Fruit fly (Drosophila melanogaster) whole organism, embryonic: ENCODE results near the gene UQCR-C1.

Experiments used
- Aef1 ChIP-seq: fragments of 200-800 bp; sonication (Bioruptor generic); IDR thresholded peaks from 3 replicates; pipeline ENCODE4 v1.3.6; 2022; ENCODE audit warnings: missing biosample characterization, missing genetic modification characterization
- Atf3 ChIP-seq: fragments of 200-800 bp; sonication (Bioruptor generic); optimal IDR thresholded peaks from 3 replicates; lab custom pipeline; 2016; ENCODE audit warnings: missing biosample characterization, missing genetic modification characterization
- B-H2 ChIP-seq: fragments of 200-800 bp; sonication (Bioruptor generic); optimal IDR thresholded peaks from 2 replicates; lab custom pipeline; 2018; ENCODE audit warnings: missing biosample characterization, mild to moderate bottlenecking, missing genetic modification characterization
- CG10543 ChIP-seq: fragments of 200-800 bp; sonication (Bioruptor generic); optimal IDR thresholded peaks from 3 replicates; lab custom pipeline; 2017; ENCODE audit warnings: missing biosample characterization, mild to moderate bottlenecking, missing genetic modification characterization, moderate library complexity
- CG11093 ChIP-seq: fragments of 200-800 bp; sonication (Bioruptor generic); IDR thresholded peaks from 3 replicates; pipeline ENCODE4 v1.3.6; 2022; ENCODE audit warnings: missing biosample characterization, missing genetic modification characterization
- CG11504 ChIP-seq: fragments of 200-800 bp; sonication (Bioruptor generic); optimal IDR thresholded peaks from 3 replicates; lab custom pipeline; 2019; ENCODE audit warnings: missing biosample characterization, mild to moderate bottlenecking, missing genetic modification characterization, moderate library complexity
- CG11695 ChIP-seq: fragments of 200-800 bp; sonication (Bioruptor generic); IDR thresholded peaks from 3 replicates; pipeline ENCODE4 v1.3.6; 2022; ENCODE audit warnings: missing biosample characterization, missing genetic modification characterization
- CG13287 ChIP-seq: fragments of 200-800 bp; sonication (Bioruptor generic); IDR thresholded peaks from 2 replicates; pipeline ENCODE4 v1.3.6; 2022; ENCODE audit warnings: missing biosample characterization, missing genetic modification characterization; ENCODE audit not compliant: partially characterized antibody
- CG13296 ChIP-seq: fragments of 200-800 bp; sonication (Bioruptor generic); optimal IDR thresholded peaks from 3 replicates; lab custom pipeline; 2018; ENCODE audit warnings: missing biosample characterization, mild to moderate bottlenecking, missing genetic modification characterization
- CG16813 ChIP-seq: fragments of 200-800 bp; sonication (Bioruptor generic); IDR thresholded peaks from 3 replicates; pipeline ENCODE4 v1.3.6; 2022; ENCODE audit warnings: missing biosample characterization, missing genetic modification characterization; ENCODE audit not compliant: partially characterized antibody
- CG17359 ChIP-seq: fragments of 200-800 bp; sonication (Bioruptor generic); optimal IDR thresholded peaks from 3 replicates; lab custom pipeline; 2018; ENCODE audit warnings: missing biosample characterization, mild to moderate bottlenecking, missing genetic modification characterization, moderate library complexity
- CG18476 ChIP-seq: fragments of 200-800 bp; sonication (Bioruptor generic); optimal IDR thresholded peaks from 2 replicates; lab custom pipeline; 2016; ENCODE audit warnings: missing biosample characterization, mild to moderate bottlenecking, missing genetic modification characterization
- CG2116 ChIP-seq: fragments of 200-800 bp; sonication (Bioruptor generic); optimal IDR thresholded peaks from 3 replicates; lab custom pipeline; 2018; ENCODE audit warnings: missing biosample characterization, mild to moderate bottlenecking, missing genetic modification characterization
- CG4424 ChIP-seq: fragments of 200-800 bp; sonication (Bioruptor generic); optimal IDR thresholded peaks from 3 replicates; lab custom pipeline; 2016; ENCODE audit warnings: missing biosample characterization, missing genetic modification characterization
- CG4730 ChIP-seq: fragments of 200-800 bp; sonication (Bioruptor generic); IDR thresholded peaks from 2 replicates; pipeline ENCODE4 v1.3.6; 2022; ENCODE audit warnings: missing biosample characterization, missing genetic modification characterization
- CG5180 ChIP-seq: fragments of 200-800 bp; sonication (Bioruptor generic); optimal IDR thresholded peaks from 3 replicates; lab custom pipeline; 2017; ENCODE audit warnings: missing biosample characterization, missing genetic modification characterization, mild to moderate bottlenecking, moderate library complexity, missing genetic modification reagents
- CG6683 ChIP-seq: fragments of 200-800 bp; sonication (Bioruptor generic); optimal IDR thresholded peaks from 2 replicates; lab custom pipeline; 2017; ENCODE audit warnings: missing biosample characterization, mild to moderate bottlenecking, missing genetic modification characterization, missing genetic modification reagents
- CG8388 ChIP-seq: fragments of 200-800 bp; sonication (Bioruptor generic); optimal IDR thresholded peaks from 2 replicates; lab custom pipeline; 2019; ENCODE audit warnings: missing biosample characterization, mild to moderate bottlenecking, missing genetic modification characterization, moderate library complexity
- CG8765 ChIP-seq: fragments of 200-800 bp; sonication (Bioruptor generic); IDR thresholded peaks from 2 replicates; pipeline ENCODE4 v1.3.6; 2022; ENCODE audit warnings: missing biosample characterization, missing genetic modification characterization
- CG9817 ChIP-seq: fragments of 200-800 bp; sonication (Bioruptor generic); optimal IDR thresholded peaks from 2 replicates; lab custom pipeline; 2018; ENCODE audit warnings: missing biosample characterization, mild to moderate bottlenecking, missing genetic modification characterization, moderate library complexity
- Deaf1 ChIP-seq: fragments of 200-800 bp; optimal IDR thresholded peaks from 3 replicates; lab custom pipeline; 2019; ENCODE audit warnings: missing biosample characterization, mild to moderate bottlenecking, missing genetic modification characterization, moderate library complexity
- Dref ChIP-seq: fragments of 200-800 bp; sonication (Bioruptor generic); IDR thresholded peaks from 2 replicates; pipeline ENCODE4 v1.3.6; 2022; ENCODE audit warnings: missing biosample characterization, missing genetic modification characterization
- Fer3 ChIP-seq: fragments of 200-800 bp; sonication (Bioruptor generic); optimal IDR thresholded peaks from 2 replicates; lab custom pipeline; 2018; ENCODE audit warnings: missing biosample characterization, mild to moderate bottlenecking, missing genetic modification characterization, moderate library complexity
- Med ChIP-seq: fragments of 200-800 bp; sonication (Bioruptor generic); peaks from one replicate; lab custom pipeline; 2016; ENCODE audit warnings: missing biosample characterization, missing genetic modification characterization, mild to moderate bottlenecking, inconsistent platforms, moderate library complexity
- Meics ChIP-seq: fragments of 200-800 bp; sonication (Bioruptor generic); optimal IDR thresholded peaks from 2 replicates; lab custom pipeline; 2017; ENCODE audit warnings: missing biosample characterization, mild to moderate bottlenecking, missing genetic modification characterization
- Ptx1 ChIP-seq: fragments of 200-800 bp; sonication (Bioruptor generic); IDR thresholded peaks from 2 replicates; pipeline ENCODE4 v1.3.6; 2022; ENCODE audit warnings: missing biosample characterization, missing genetic modification characterization
- Scr ChIP-seq: fragments of 200-800 bp; sonication (Bioruptor generic); IDR thresholded peaks from 2 replicates; pipeline ENCODE4 v1.3.6; 2022; ENCODE audit warnings: missing biosample characterization, missing genetic modification characterization; ENCODE audit not compliant: partially characterized antibody
- TFAM ChIP-seq: fragments of 200-800 bp; sonication (Bioruptor generic); optimal IDR thresholded peaks from 2 replicates; lab custom pipeline; 2017; ENCODE audit warnings: missing biosample characterization, missing genetic modification characterization, inconsistent platforms
- Vsx1 ChIP-seq: fragments of 200-800 bp; sonication (Bioruptor generic); optimal IDR thresholded peaks from 2 replicates; lab custom pipeline; 2017; ENCODE audit warnings: missing biosample characterization, mild to moderate bottlenecking, missing genetic modification characterization, missing genetic modification reagents
- abd-A ChIP-seq: fragments of 200-800 bp; sonication (Bioruptor generic); optimal IDR thresholded peaks from 3 replicates; lab custom pipeline; 2019; ENCODE audit warnings: missing biosample characterization, mild to moderate bottlenecking, missing genetic modification characterization, moderate library complexity
- ara ChIP-seq: fragments of 200-800 bp; sonication (Bioruptor generic); IDR thresholded peaks from 2 replicates; pipeline ENCODE4 v1.3.6; 2022; ENCODE audit warnings: missing biosample characterization, missing genetic modification characterization
- caup ChIP-seq: fragments of 200-800 bp; sonication (Bioruptor generic); optimal IDR thresholded peaks from 3 replicates; lab custom pipeline; 2017; ENCODE audit warnings: missing biosample characterization, mild to moderate bottlenecking, missing genetic modification characterization, moderate library complexity; ENCODE audit not compliant: severe bottlenecking
- chn ChIP-seq: fragments of 200-800 bp; sonication (Bioruptor generic); optimal IDR thresholded peaks from 2 replicates; lab custom pipeline; 2016; ENCODE audit warnings: missing biosample characterization, missing genetic modification characterization
- ci ChIP-seq: fragments of 200-800 bp; sonication (Bioruptor generic); IDR thresholded peaks from 3 replicates; pipeline ENCODE4 v1.3.6; 2022; ENCODE audit warnings: missing biosample characterization, missing genetic modification characterization
- dati ChIP-seq: fragments of 200-800 bp; sonication (Bioruptor generic); IDR thresholded peaks from 2 replicates; pipeline ENCODE4 v1.3.6; 2022; ENCODE audit warnings: missing biosample characterization, missing genetic modification characterization
- ems ChIP-seq: fragments of 200-800 bp; sonication (Bioruptor generic); optimal IDR thresholded peaks from 3 replicates; lab custom pipeline; 2016; ENCODE audit warnings: missing biosample characterization, missing genetic modification characterization
- gem ChIP-seq: fragments of 200-800 bp; sonication (Bioruptor generic); optimal IDR thresholded peaks from 2 replicates; lab custom pipeline; 2019; ENCODE audit warnings: missing biosample characterization, mild to moderate bottlenecking, missing genetic modification characterization, moderate library complexity
- gro ChIP-seq: fragments of 200-800 bp; sonication (Bioruptor generic); optimal IDR thresholded peaks from 2 replicates; lab custom pipeline; 2016; ENCODE audit warnings: missing biosample characterization, missing genetic modification characterization
- her ChIP-seq: fragments of 200-800 bp; sonication (Bioruptor generic); optimal IDR thresholded peaks from 2 replicates; lab custom pipeline; 2016; ENCODE audit warnings: missing biosample characterization, missing genetic modification characterization
- lilli ChIP-seq: fragments of 200-800 bp; sonication (Bioruptor generic); optimal IDR thresholded peaks from 3 replicates; lab custom pipeline; 2016; ENCODE audit warnings: missing biosample characterization, missing genetic modification characterization
- maf-S ChIP-seq: fragments of 200-800 bp; sonication (Bioruptor generic); optimal IDR thresholded peaks from 2 replicates; lab custom pipeline; 2016; ENCODE audit warnings: missing biosample characterization, missing genetic modification characterization
- nom ChIP-seq: fragments of 200-800 bp; sonication (Bioruptor generic); optimal IDR thresholded peaks from 2 replicates; lab custom pipeline; 2017; ENCODE audit warnings: missing biosample characterization, missing genetic modification characterization, mild to moderate bottlenecking, moderate library complexity, missing genetic modification reagents
- p53 ChIP-seq: fragments of 200-800 bp; sonication (Bioruptor generic); optimal IDR thresholded peaks from 2 replicates; lab custom pipeline; 2016; ENCODE audit warnings: missing biosample characterization, missing genetic modification characterization
- ranshi ChIP-seq: fragments of 200-800 bp; sonication (Bioruptor generic); IDR thresholded peaks from 2 replicates; pipeline ENCODE4 v1.3.6; 2022; ENCODE audit warnings: missing biosample characterization, missing genetic modification characterization
- scrt ChIP-seq: fragments of 200-800 bp; sonication (Bioruptor generic); optimal IDR thresholded peaks from 2 replicates; lab custom pipeline; 2018; ENCODE audit warnings: missing biosample characterization, mild to moderate bottlenecking, missing genetic modification characterization, moderate library complexity
- sob ChIP-seq: fragments of 200-800 bp; sonication (Bioruptor generic); IDR thresholded peaks from 2 replicates; pipeline ENCODE4 v1.3.6; 2022; ENCODE audit warnings: missing biosample characterization, missing genetic modification characterization
- sr ChIP-seq: fragments of 200-800 bp; sonication (Bioruptor generic); IDR thresholded peaks from 3 replicates; pipeline ENCODE4 v1.3.6; 2022; ENCODE audit warnings: missing biosample characterization, missing genetic modification characterization
- tup ChIP-seq: fragments of 200-800 bp; sonication (Bioruptor generic); optimal IDR thresholded peaks from 2 replicates; lab custom pipeline; 2016; ENCODE audit warnings: missing biosample characterization, mild to moderate bottlenecking, missing genetic modification characterization, moderate library complexity
- zf30C ChIP-seq: fragments of 200-800 bp; sonication (Bioruptor generic); optimal IDR thresholded peaks from 3 replicates; lab custom pipeline; 2018; ENCODE audit warnings: missing biosample characterization, mild to moderate bottlenecking, missing genetic modification characterization

The UQCR-C1 gene

DNA sequence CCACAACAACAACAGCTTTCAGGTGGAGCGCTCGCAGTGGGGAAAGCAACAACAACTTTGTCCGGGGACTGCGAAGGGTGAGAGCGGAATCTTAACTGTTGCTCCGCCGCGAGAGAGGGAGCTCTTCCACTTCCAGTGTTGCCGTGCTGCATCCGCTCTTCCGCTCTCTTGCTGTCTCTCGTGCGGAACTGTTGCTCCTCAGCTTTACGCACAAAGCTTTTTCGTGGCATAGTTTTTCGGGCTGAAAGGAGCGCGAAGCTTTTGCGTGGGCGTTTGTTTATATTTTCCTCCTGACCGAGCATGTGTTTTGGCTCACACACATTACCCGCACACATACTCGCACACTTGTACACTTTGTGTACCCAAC is 14.1 kb upstream of the UQCR-C1 start (continued):
- TF ChIP-seq scrt (GFP tag; lab: Kevin White, UChicago) (peak; percentile 99), Atf3 (GFP tag; lab: Kevin White, UChicago) (no peak), CG4424 (GFP tag; lab: Kevin White, UChicago) (peak; percentile 11), sr (GFP tag; lab: Robert Waterston, UW) (peak; percentile 62; the same call in 2 of the 3 replicates), CG8388 (GFP tag; lab: Kevin White, UChicago) (no peak), CG18476 (no peak), CG13287 (GFP tag; lab: Robert Waterston, UW) (peak; percentile 13; the same call in 1 of the 2 replicates), chn (GFP tag; lab: Kevin White, UChicago) (no peak), CG11504 (tag; lab: Kevin White, UChicago) (no peak), ems (GFP tag; lab: Kevin White, UChicago) (no peak), Deaf1 (tag; lab: Kevin White, UChicago) (peak; percentile 43), B-H2 (GFP tag; lab: Kevin White, UChicago) (no peak), Vsx1 (GFP tag; lab: Kevin White, UChicago) (no peak), Dref (GFP tag; lab: Robert Waterston, UW) (0 out of 2 replicates have a peak, but pooled peaks have one; percentile 24), CG2116 (GFP tag; lab: Kevin White, UChicago) (no peak)
- TF ChIP-seq, all 482 proteins: peak for 12

DNA sequence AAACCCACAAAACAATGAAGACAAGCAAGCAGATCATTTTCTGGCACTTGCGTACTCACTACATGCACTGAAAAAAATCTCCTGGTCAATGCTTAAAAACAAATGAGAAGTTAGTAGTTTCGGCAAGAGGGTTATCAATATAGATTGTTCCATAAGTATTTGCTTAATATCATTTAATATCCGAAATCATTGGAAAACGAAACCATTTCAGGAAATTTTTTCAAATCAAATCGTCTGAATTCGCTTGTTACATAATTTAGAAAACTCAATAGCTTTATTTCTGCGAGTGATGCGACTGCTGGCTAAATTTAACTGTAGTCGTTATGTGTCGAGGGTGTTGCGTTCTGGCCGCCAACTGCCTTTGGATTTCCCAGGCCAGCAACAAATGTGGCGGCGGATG is 11.9 kb upstream of the UQCR-C1 start:
- TF ChIP-seq sob (GFP tag; lab: Robert Waterston, UW) (no peak), CG5180 (GFP tag; lab: Kevin White, UChicago) (no peak), CG4730 (GFP tag; lab: Robert Waterston, UW) (no peak), CG11093 (GFP tag; lab: Robert Waterston, UW) (no peak), Med (peak; percentile 61), Meics (GFP tag; lab: Kevin White, UChicago) (peak; percentile 40), maf-S (no peak), Fer3 (tag; lab: Kevin White, UChicago) (peak; percentile 29), her (GFP tag; lab: Kevin White, UChicago) (no peak), Aef1 (no peak), gem (peak; percentile 38), TFAM (no peak), CG6683 (GFP tag; lab: Kevin White, UChicago) (no peak), Scr (GFP tag; lab: Robert Waterston, UW) (no peak), CG11695 (peak; percentile 18; the same call in 1 of the 3 replicates), CG10543 (peak; percentile 16), CG16813 (GFP tag; lab: Robert Waterston, UW) (no peak), zf30C (peak; percentile 23), abd-A (tag; lab: Kevin White, UChicago) (peak; percentile 70), lilli (peak; percentile 14), p53 (no peak), CG8765 (GFP tag; lab: Robert Waterston, UW) (no peak), dati (GFP tag; lab: Robert Waterston, UW) (no peak), gro (GFP tag; lab: Kevin White, UChicago) (peak; percentile 39), nom (GFP tag; lab: Kevin White, UChicago) (no peak), ara (no peak), ranshi (GFP tag; lab: Robert Waterston, UW) (peak; percentile 4; the same call in 1 of the 2 replicates), ci (GFP tag; lab: Robert Waterston, UW) (no peak), tup (no peak), CG17359 (peak; percentile 31), Ptx1 (GFP tag; lab: Robert Waterston, UW) (0 out of 2 replicates have a peak, but pooled peaks have one; percentile 5), CG13296 (peak; percentile 19), CG9817 (tag; lab: Kevin White, UChicago) (peak; percentile 2), caup (GFP tag; lab: Kevin White, UChicago) (peak; percentile 8)
